Worm (Caenorhabditis elegans) whole organism, L1 larva: ENCODE measurements around the gene B0507.8.
A peak's percentile ranks its signal among the peaks of the same experiment; 100 is the strongest.
"Not testable (repeated sequence)": the region's sequence is repeated elsewhere in the genome, so short reads cannot be mapped to it uniquely, and the experiment has no call there.

Experiments used
- C04F5.9 ChIP-seq: sonication (generic microtip); optimal IDR thresholded peaks from 2 replicates; lab custom pipeline; 2016; ENCODE audit warnings: missing genetic modification characterization, missing compliant biosample characterization
- F16B12.6 ChIP-seq: fragments of 150-350 bp; optimal IDR thresholded peaks from 2 replicates; lab custom pipeline; 2014; ENCODE audit warnings: missing biosample characterization, missing genetic modification characterization
- Y116A8C.19 ChIP-seq: sonication (generic microtip); optimal IDR thresholded peaks from 2 replicates; lab custom pipeline; 2016; ENCODE audit warnings: missing compliant biosample characterization, missing genetic modification characterization, borderline replicate concordance
- alr-1 ChIP-seq: fragments of 200-800 bp; sonication (Bioruptor generic); optimal IDR thresholded peaks from 2 replicates; lab custom pipeline; 2018; ENCODE audit warnings: borderline replicate concordance, mild to moderate bottlenecking, missing genetic modification characterization, missing compliant biosample characterization
- aly-2 ChIP-seq: fragments of 150-350 bp; optimal IDR thresholded peaks from 2 replicates; lab custom pipeline; 2014; ENCODE audit warnings: missing biosample characterization, missing genetic modification characterization
- ceh-63 ChIP-seq: fragments of 200-800 bp; sonication (Bioruptor generic); optimal IDR thresholded peaks from 2 replicates; lab custom pipeline; 2018; ENCODE audit warnings: mild to moderate bottlenecking, missing genetic modification characterization, missing compliant biosample characterization
- ceh-8 ChIP-seq: fragments of 200-800 bp; sonication (Bioruptor generic); optimal IDR thresholded peaks from 2 replicates; lab custom pipeline; 2018; ENCODE audit warnings: mild to moderate bottlenecking, missing genetic modification characterization, moderate library complexity, missing compliant biosample characterization
- ceh-82 ChIP-seq, 3 experiments: fragments of 150-350 bp in 1 of 3; sonication (generic microtip) in 2 of 3; optimal IDR thresholded peaks; 2 replicates each; lab custom pipeline; 2014 to 2017; ENCODE audit warnings: missing biosample characterization in 3 of 3, missing genetic modification characterization in 3 of 3
- ces-1 ChIP-seq: fragments of 150-350 bp; optimal IDR thresholded peaks from 2 replicates; lab custom pipeline; 2014; ENCODE audit warnings: missing biosample characterization, missing genetic modification reagents, missing genetic modification characterization
- dpl-1 ChIP-seq, 3 experiments: fragments of 150-350 bp in 2 of 3; sonication (generic microtip) in 1 of 3; optimal IDR thresholded peaks; 2 replicates each; lab custom pipeline; 2014 to 2017; ENCODE audit warnings: missing biosample characterization in 3 of 3, missing genetic modification characterization in 3 of 3, missing genetic modification reagents in 3 of 3
- dsc-1 ChIP-seq: sonication (generic microtip); optimal IDR thresholded peaks from 2 replicates; lab custom pipeline; 2016; ENCODE audit warnings: mild to moderate bottlenecking, missing genetic modification characterization, missing compliant biosample characterization
- elt-2 ChIP-seq: sonication (generic microtip); optimal IDR thresholded peaks from 2 replicates; lab custom pipeline; 2016; ENCODE audit warnings: missing genetic modification characterization, mild to moderate bottlenecking, inconsistent platforms, missing compliant biosample characterization, missing genetic modification reagents
- fkh-10 ChIP-seq: sonication (generic microtip); optimal IDR thresholded peaks from 2 replicates; lab custom pipeline; 2017; ENCODE audit warnings: missing biosample characterization, missing genetic modification reagents, missing genetic modification characterization
- fkh-4 ChIP-seq: sonication (generic microtip); optimal IDR thresholded peaks from 2 replicates; lab custom pipeline; 2016; ENCODE audit warnings: missing compliant biosample characterization, missing genetic modification characterization, borderline replicate concordance
- fkh-8 ChIP-seq: sonication (generic microtip); optimal IDR thresholded peaks from 2 replicates; lab custom pipeline; 2016; ENCODE audit warnings: mild to moderate bottlenecking, missing genetic modification characterization, missing compliant biosample characterization
- grh-1 ChIP-seq: fragments of 200-800 bp; sonication (Bioruptor generic); IDR thresholded peaks from 2 replicates; pipeline ENCODE4 v1.3.6; 2022; ENCODE audit warnings: missing genetic modification reagents, missing genetic modification characterization, missing compliant biosample characterization
- hlh-17 ChIP-seq: fragments of 200-800 bp; sonication (Bioruptor generic); optimal IDR thresholded peaks from 2 replicates; lab custom pipeline; 2018; ENCODE audit warnings: missing genetic modification characterization, mild to moderate bottlenecking, missing compliant biosample characterization, moderate library complexity, borderline replicate concordance
- hlh-4 ChIP-seq: sonication (generic microtip); optimal IDR thresholded peaks from 2 replicates; lab custom pipeline; 2016; ENCODE audit warnings: mild to moderate bottlenecking, missing genetic modification characterization, missing compliant biosample characterization
- irx-1 ChIP-seq: sonication (generic microtip); optimal IDR thresholded peaks from 2 replicates; lab custom pipeline; 2016; ENCODE audit warnings: missing genetic modification characterization, missing compliant biosample characterization
- lin-14 ChIP-seq: fragments of 200-800 bp; sonication (Bioruptor generic); optimal IDR thresholded peaks from 2 replicates; lab custom pipeline; 2018; ENCODE audit warnings: mild to moderate bottlenecking, missing genetic modification characterization, moderate library complexity, missing compliant biosample characterization
- lin-15B ChIP-seq: fragments of 150-350 bp; sonication (generic microtip); optimal IDR thresholded peaks from 3 replicates; lab custom pipeline; 2014; ENCODE audit warnings: missing biosample characterization, missing genetic modification characterization
- lin-35 ChIP-seq, 2 experiments: fragments of 150-350 bp; optimal IDR thresholded peaks; 2 replicates each; lab custom pipeline; 2014; ENCODE audit warnings: missing biosample characterization in 2 of 2, missing genetic modification characterization in 2 of 2, missing genetic modification reagents in 2 of 2
- lin-39 ChIP-seq: fragments of 150-350 bp; optimal IDR thresholded peaks from 2 replicates; lab custom pipeline; 2014; ENCODE audit warnings: missing biosample characterization, missing genetic modification reagents, missing genetic modification characterization
- lir-3 ChIP-seq: sonication (generic microtip); optimal IDR thresholded peaks from 2 replicates; lab custom pipeline; 2016; ENCODE audit warnings: mild to moderate bottlenecking, missing genetic modification characterization, moderate library complexity, missing compliant biosample characterization; ENCODE audit not compliant: poor library complexity
- lsy-2 ChIP-seq, 2 experiments: fragments of 150-350 bp; optimal IDR thresholded peaks; 2 replicates each; lab custom pipeline; 2014; ENCODE audit warnings: missing biosample characterization in 2 of 2, missing genetic modification characterization in 2 of 2
- mab-9 ChIP-seq: fragments of 200-800 bp; sonication (Bioruptor generic); IDR thresholded peaks from 2 replicates; pipeline ENCODE4 v1.3.6; 2022; ENCODE audit warnings: missing genetic modification reagents, missing genetic modification characterization, missing compliant biosample characterization
- mep-1 ChIP-seq: fragments of 150-350 bp; optimal IDR thresholded peaks from 2 replicates; lab custom pipeline; 2014; ENCODE audit warnings: missing biosample characterization, missing genetic modification characterization
- nhr-237 ChIP-seq: fragments of 150-350 bp; optimal IDR thresholded peaks from 2 replicates; lab custom pipeline; 2014; ENCODE audit warnings: missing biosample characterization, missing genetic modification characterization
- pag-3 ChIP-seq: sonication (generic microtip); optimal IDR thresholded peaks from 2 replicates; lab custom pipeline; 2017; ENCODE audit warnings: missing genetic modification characterization, mild to moderate bottlenecking, missing compliant biosample characterization, antibody characterized with exemption, borderline replicate concordance; ENCODE audit not compliant: insufficient read depth
- rnt-1 ChIP-seq: sonication (generic microtip); optimal IDR thresholded peaks from 2 replicates; lab custom pipeline; 2016; ENCODE audit warnings: mild to moderate bottlenecking, missing genetic modification characterization, moderate library complexity, missing compliant biosample characterization
- snu-23 ChIP-seq: sonication (generic microtip); optimal IDR thresholded peaks from 2 replicates; lab custom pipeline; 2016; ENCODE audit warnings: missing genetic modification characterization, missing compliant biosample characterization
- sptf-1 ChIP-seq: fragments of 150-350 bp; optimal IDR thresholded peaks from 2 replicates; lab custom pipeline; 2014; ENCODE audit warnings: missing biosample characterization, missing genetic modification characterization
- tbx-2 ChIP-seq: sonication (generic microtip); optimal IDR thresholded peaks from 2 replicates; lab custom pipeline; 2016; ENCODE audit warnings: missing genetic modification characterization, missing compliant biosample characterization
- unc-98 ChIP-seq: fragments of 200-800 bp; sonication (Bioruptor generic); IDR thresholded peaks from 2 replicates; pipeline ENCODE4 v1.3.6; 2022; ENCODE audit warnings: missing genetic modification characterization, missing compliant biosample characterization
- vab-15 ChIP-seq: sonication (generic microtip); optimal IDR thresholded peaks from 2 replicates; lab custom pipeline; 2017; ENCODE audit warnings: missing genotype, mild to moderate bottlenecking, missing genetic modification characterization, missing compliant biosample characterization
- zag-1 ChIP-seq: fragments of 150-350 bp; optimal IDR thresholded peaks from 2 replicates; lab custom pipeline; 2014; ENCODE audit warnings: missing biosample characterization, missing genetic modification characterization
- ztf-11 ChIP-seq, 2 experiments: sonication (generic microtip); optimal IDR thresholded peaks; 2 replicates each; lab custom pipeline; 2016 to 2017; ENCODE audit warnings: missing genetic modification characterization in 2 of 2, missing biosample characterization in 1 of 2, missing compliant biosample characterization in 1 of 2

B0507.8 gene

DNA sequence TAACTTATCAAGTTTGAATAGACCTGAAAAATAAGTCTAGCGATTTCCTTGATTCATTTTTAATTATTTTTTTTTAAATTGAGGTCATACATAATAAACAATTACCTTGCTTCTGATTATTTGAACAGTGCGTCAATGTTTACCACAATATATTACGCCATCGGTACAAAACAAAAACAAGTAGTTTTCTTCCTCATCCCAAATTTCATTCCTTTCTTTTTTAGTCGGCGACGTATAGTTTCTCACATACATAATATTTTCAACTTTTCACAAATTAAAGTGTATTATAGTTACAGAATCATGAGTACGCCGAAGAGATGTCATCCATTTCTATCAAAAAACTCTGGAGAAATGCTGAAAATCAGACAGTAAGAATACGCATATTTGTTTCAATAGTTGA, 36.5 kb downstream of the B0507.8 start, which contains the start of gene droe-8:
droe-8 (plus strand) TSS at position 301 of the 400 bp plus-strand sequence.
- not testable (repeated sequence) for TF ChIP-seq lin-35 (GFP tag; optimal IDR thresholded peaks at IDR 0.05; lab: Kevin White, UChicago); ceh-8 (GFP tag; lab: Kevin White, UChicago); ceh-82 (tag; optimal IDR thresholded peaks at IDR 0.05; lab: Kevin White, UChicago)
- TF ChIP-seq, all 84 proteins: peak for 0; not testable (repeated sequence) for 84

DNA sequence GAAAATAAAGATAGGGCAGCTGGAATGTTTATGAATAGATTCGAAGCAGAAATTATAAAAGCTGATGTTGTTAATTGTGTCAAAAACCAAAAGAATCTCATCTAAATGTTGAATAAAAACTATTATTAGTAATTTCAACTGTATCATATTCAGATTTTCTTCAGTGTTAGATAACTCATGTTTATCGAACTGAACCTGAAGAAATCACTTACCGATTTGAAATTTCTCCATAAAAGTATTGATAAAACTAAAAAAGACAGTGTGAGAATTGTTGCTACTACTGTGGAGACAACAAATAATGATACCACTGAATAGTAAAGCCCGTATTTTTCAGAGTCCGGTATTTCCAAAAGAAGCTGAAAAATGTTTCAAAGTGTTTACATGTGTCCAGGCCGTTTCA, 40.6 kb downstream of the B0507.8 start, which contains the start of gene ZC196.8:
ZC196.8 (minus strand) TSS at position 101 of the 400 bp plus-strand sequence.
- TF ChIP-seq nhr-237 (tag; lab: Kevin White, UChicago); mab-9 (GFP tag; lab: Robert Waterston, UW); fkh-8: not testable (repeated sequence)

DNA sequence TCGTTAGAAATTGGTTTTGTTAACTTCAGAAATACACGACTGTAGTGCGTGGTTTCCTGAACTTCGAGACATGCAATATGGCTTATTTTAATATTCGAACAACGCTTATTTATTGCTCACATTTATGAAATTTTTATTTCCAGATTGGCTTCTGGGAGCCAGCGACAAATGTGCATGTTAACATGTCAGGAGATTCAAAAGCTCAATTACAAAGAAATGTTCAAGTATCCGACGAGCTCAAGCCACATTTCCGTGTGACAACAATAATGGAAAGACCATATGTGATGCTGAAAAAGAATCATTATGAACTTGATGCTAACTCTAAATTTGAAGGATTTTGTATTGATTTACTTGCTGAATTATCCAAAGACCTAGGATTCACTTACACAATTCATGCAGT, 44.4 kb downstream of the B0507.8 start:
- TF ChIP-seq lin-14 (GFP tag; lab: Kevin White, UChicago): no peak
- TF ChIP-seq snu-23 (GFP tag; lab: Kevin White, UChicago): no peak
- TF ChIP-seq zag-1 (tag; lab: Kevin White, UChicago): no peak
- TF ChIP-seq grh-1: no peak
- TF ChIP-seq aly-2 (tag; lab: Kevin White, UChicago): no peak
- TF ChIP-seq pag-3 (tag; lab: Kevin White, UChicago): no peak
- no peak for TF ChIP-seq unc-98 (GFP tag; lab: Robert Waterston, UW)
- no peak for TF ChIP-seq elt-2
- TF ChIP-seq vab-15 (tag; lab: Kevin White, UChicago): no peak
- TF ChIP-seq ceh-82 (tag; optimal IDR thresholded peaks at IDR 0.05; lab: Kevin White, UChicago): no peak
- no peak for TF ChIP-seq nhr-237 (tag; lab: Kevin White, UChicago)
- no peak for TF ChIP-seq C04F5.9
- TF ChIP-seq, all 84 proteins: peak for 0

DNA sequence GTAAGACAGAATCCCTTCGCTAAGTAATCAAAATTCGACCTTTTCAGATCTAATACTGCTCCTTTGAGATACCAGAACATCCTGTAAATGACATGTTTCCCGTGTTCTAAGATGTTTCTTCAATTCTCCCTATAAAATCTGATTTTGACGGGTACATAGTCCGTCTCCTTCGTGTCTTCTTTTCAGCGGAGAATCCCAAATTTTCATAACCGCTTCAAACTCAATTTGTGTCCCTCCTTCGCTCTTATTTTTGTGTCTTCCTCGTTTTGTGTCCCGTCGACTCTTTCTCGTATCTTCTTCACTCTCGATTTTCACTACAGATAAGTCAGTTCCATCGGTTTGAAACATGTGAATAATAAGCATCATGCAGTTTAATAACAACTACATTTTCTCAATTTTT, 46.6 kb downstream of the B0507.8 start, which contains the start of gene glr-5:
glr-5 (plus strand) TSS at position 321 of the 400 bp plus-strand sequence.
- TF ChIP-seq hlh-4 (tag; lab: Kevin White, UChicago) (no peak), sptf-1 (no peak), lin-35 (GFP tag; optimal IDR thresholded peaks at IDR 0.05; lab: Kevin White, UChicago) (no peak), irx-1 (tag; lab: Kevin White, UChicago) (no peak), Y116A8C.19 (tag; lab: Kevin White, UChicago) (no peak), tbx-2 (no peak), mep-1 (tag; lab: Kevin White, UChicago) (no peak), ces-1 (peak; percentile 52), zag-1 (tag; lab: Kevin White, UChicago) (no peak), lsy-2 (tag; optimal IDR thresholded peaks at IDR 0.05; lab: Kevin White, UChicago) (no peak), lin-14 (GFP tag; lab: Kevin White, UChicago) (peak; percentile 68), fkh-10 (GFP tag; lab: Kevin White, UChicago) (peak; percentile 61)
- TF ChIP-seq, all 84 proteins: peak for 3

DNA sequence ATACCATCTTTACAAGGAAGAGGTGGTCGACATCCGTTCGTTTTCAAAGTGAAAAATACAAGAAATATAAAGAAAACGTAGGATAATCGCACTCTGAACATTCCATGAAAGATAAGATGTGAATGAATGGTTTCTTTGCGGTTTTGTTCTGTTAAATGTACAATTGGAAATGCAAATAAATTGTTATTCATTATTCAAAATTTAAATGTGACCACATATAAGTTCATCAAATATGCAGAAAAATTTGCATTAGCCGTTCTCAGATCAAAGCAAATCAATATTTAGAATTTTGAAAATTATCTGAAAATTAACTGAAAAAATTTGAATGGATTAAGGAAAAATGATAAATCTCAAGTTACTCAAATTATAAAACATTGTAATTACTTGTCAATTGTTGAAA, 50.9 kb downstream of the B0507.8 start, which contains the start of gene ZC178.2:
ZC178.2 (minus strand) TSS at position 101 of the 400 bp plus-strand sequence.
- no peak for TF ChIP-seq ceh-63 (GFP tag; lab: Kevin White, UChicago)
- no peak for TF ChIP-seq rnt-1
- no peak for TF ChIP-seq lir-3
- TF ChIP-seq dsc-1: no peak
- TF ChIP-seq C04F5.9: no peak
- TF ChIP-seq alr-1 (tag; lab: Kevin White, UChicago): no peak
- no peak for TF ChIP-seq lin-15B
- no peak for TF ChIP-seq ztf-11 (tag; optimal IDR thresholded peaks at IDR 0.05; lab: Kevin White, UChicago)
- TF ChIP-seq hlh-17 (GFP tag; lab: Kevin White, UChicago): no peak
- no peak for TF ChIP-seq lin-14 (GFP tag; lab: Kevin White, UChicago)
- no peak for TF ChIP-seq F16B12.6 (tag; lab: Kevin White, UChicago)
- TF ChIP-seq dpl-1 (GFP tag; optimal IDR thresholded peaks at IDR 0.05; lab: Kevin White, UChicago): no peak
- no peak for TF ChIP-seq vab-15 (tag; lab: Kevin White, UChicago)
- no peak for TF ChIP-seq fkh-4 (tag; lab: Kevin White, UChicago)
- no peak for TF ChIP-seq pag-3 (tag; lab: Kevin White, UChicago)
- no peak for TF ChIP-seq grh-1
- TF ChIP-seq Y116A8C.19 (tag; lab: Kevin White, UChicago): no peak
- TF ChIP-seq snu-23 (GFP tag; lab: Kevin White, UChicago): no peak
- TF ChIP-seq lin-39 (tag; lab: Kevin White, UChicago): no peak
- TF ChIP-seq, all 84 proteins: peak for 0
